Worm (Caenorhabditis elegans) whole organism, early embryonic: ENCODE results near the gene C16C10.9.

ENCODE experiments used
- B0310.2 ChIP-seq: sonication (generic microtip); optimal IDR thresholded peaks from 2 replicates; lab custom pipeline; 2016; ENCODE audit warnings: mild to moderate bottlenecking, missing genetic modification characterization, missing compliant biosample characterization
- ama-1 ChIP-seq: fragments of 150-350 bp; optimal IDR thresholded peaks from 2 replicates; lab custom pipeline; 2014
- ceh-36 ChIP-seq: sonication (generic microtip); optimal IDR thresholded peaks from 2 replicates; lab custom pipeline; 2016; ENCODE audit warnings: missing genetic modification characterization, inconsistent platforms, missing compliant biosample characterization
- flt-1 ChIP-seq: fragments of 200-800 bp; sonication (Bioruptor generic); IDR thresholded peaks from 2 replicates; pipeline ENCODE4 v1.3.6; 2022; ENCODE audit warnings: missing genetic modification characterization, missing compliant biosample characterization
- hmg-4 ChIP-seq: fragments of 200-800 bp; sonication (Bioruptor generic); optimal IDR thresholded peaks from 2 replicates; lab custom pipeline; 2018; ENCODE audit warnings: mild to moderate bottlenecking, missing genetic modification characterization, missing compliant biosample characterization
- hnd-1 ChIP-seq: sonication (generic microtip); optimal IDR thresholded peaks from 2 replicates; lab custom pipeline; 2016; ENCODE audit warnings: missing genetic modification characterization, missing compliant biosample characterization
- pes-1 ChIP-seq: fragments of 200-800 bp; sonication (Bioruptor generic); IDR thresholded peaks from 2 replicates; pipeline ENCODE4 v1.3.6; 2022; ENCODE audit warnings: missing genetic modification reagents, missing genetic modification characterization, missing compliant biosample characterization
- scrt-1 ChIP-seq: fragments of 200-800 bp; sonication (Bioruptor generic); IDR thresholded peaks from 2 replicates; pipeline ENCODE4 v1.3.6; 2022; ENCODE audit warnings: missing genetic modification characterization, missing compliant biosample characterization
- tra-4 ChIP-seq: sonication (generic microtip); optimal IDR thresholded peaks from 2 replicates; lab custom pipeline; 2017; ENCODE audit warnings: missing genetic modification characterization, missing compliant biosample characterization

- TF ChIP-seq hmg-4 (GFP tag; lab: Kevin White, UChicago) (no peak), tra-4 (tag; lab: Kevin White, UChicago) (no peak), pes-1 (no peak), ama-1 (lab: Kevin White, UChicago) (no peak), B0310.2 (no peak), flt-1 (GFP tag; lab: Robert Waterston, UW) (no peak), hnd-1 (tag; lab: Kevin White, UChicago) (no peak), scrt-1 (no peak), ceh-36 (tag; lab: Kevin White, UChicago) (no peak)
These were observed 33.3 kb downstream of the C16C10.9 start for ce11 chrIII:4123900-4124299.
